Fruit fly (Drosophila melanogaster) whole organism, pupa: ENCODE data around the gene ash2.

Source experiments
- CG13204 ChIP-seq: fragments of 200-800 bp; sonication (Bioruptor generic); optimal IDR thresholded peaks from 2 replicates; lab custom pipeline; 2018; ENCODE audit warnings: missing biosample characterization, mild to moderate bottlenecking, missing genetic modification characterization, moderate library complexity
- CG17806 ChIP-seq: fragments of 200-800 bp; sonication (Bioruptor generic); optimal IDR thresholded peaks from 2 replicates; lab custom pipeline; 2018; ENCODE audit warnings: missing biosample characterization, mild to moderate bottlenecking, missing genetic modification characterization, moderate library complexity
- CG32121 ChIP-seq: fragments of 200-800 bp; sonication (Bioruptor generic); IDR thresholded peaks from 2 replicates; pipeline ENCODE4 v1.3.6; 2022; ENCODE audit warnings: missing biosample characterization, missing genetic modification characterization
- CG34367 ChIP-seq: fragments of 200-800 bp; sonication (Bioruptor generic); optimal IDR thresholded peaks from 2 replicates; lab custom pipeline; 2018; ENCODE audit warnings: missing biosample characterization, mild to moderate bottlenecking, missing genetic modification characterization
- CG4496 ChIP-seq: fragments of 200-800 bp; sonication (Bioruptor generic); IDR thresholded peaks from 3 replicates; pipeline ENCODE4 v1.3.6; 2022; ENCODE audit warnings: missing biosample characterization, missing genetic modification characterization
- D1 ChIP-seq: fragments of 200-800 bp; sonication (Bioruptor generic); optimal IDR thresholded peaks from 2 replicates; lab custom pipeline; 2018; ENCODE audit warnings: missing biosample characterization, mild to moderate bottlenecking, missing genetic modification characterization, moderate library complexity
- EcR ChIP-seq: fragments of 200-800 bp; sonication (Bioruptor generic); optimal IDR thresholded peaks from 3 replicates; lab custom pipeline; 2019; ENCODE audit warnings: missing biosample characterization, missing genetic modification characterization, mild to moderate bottlenecking, moderate library complexity, missing genetic modification reagents
- Ets98B ChIP-seq: fragments of 200-800 bp; sonication (Bioruptor generic); IDR thresholded peaks from 2 replicates; pipeline ENCODE4 v1.3.6; 2022; ENCODE audit warnings: missing biosample characterization, missing genetic modification characterization
- Pif1A ChIP-seq: fragments of 200-800 bp; sonication (Bioruptor generic); optimal IDR thresholded peaks from 3 replicates; lab custom pipeline; 2016; ENCODE audit warnings: missing biosample characterization, missing genetic modification characterization
- Pif1B ChIP-seq: fragments of 200-800 bp; sonication (Bioruptor generic); optimal IDR thresholded peaks from 3 replicates; lab custom pipeline; 2016; ENCODE audit warnings: missing biosample characterization, missing genetic modification characterization
- Snoo ChIP-seq: fragments of 200-800 bp; sonication (Bioruptor generic); optimal IDR thresholded peaks from 3 replicates; lab custom pipeline; 2017; ENCODE audit warnings: missing biosample characterization, mild to moderate bottlenecking, missing genetic modification characterization, inconsistent platforms
- fd96Ca ChIP-seq: fragments of 200-800 bp; sonication (Bioruptor generic); IDR thresholded peaks from 3 replicates; pipeline ENCODE4 v1.3.6; 2022; ENCODE audit warnings: missing biosample characterization, missing genetic modification characterization
- gl ChIP-seq: fragments of 200-800 bp; sonication (Bioruptor generic); optimal IDR thresholded peaks from 2 replicates; lab custom pipeline; 2018; ENCODE audit warnings: missing biosample characterization, mild to moderate bottlenecking, missing genetic modification characterization
- rn ChIP-seq: fragments of 200-800 bp; sonication (Bioruptor generic); IDR thresholded peaks from 2 replicates; pipeline ENCODE4 v1.3.6; 2022; ENCODE audit warnings: missing biosample characterization, missing genetic modification characterization

dm6 chr3R:24659173-24659846, 9.4 kb downstream of the ash2 start, which contains the start of gene CG31126:
- TF ChIP-seq Snoo (tag; lab: Kevin White, UChicago) (no peak), D1 (tag; lab: Kevin White, UChicago) (no peak), Pif1B (GFP tag; lab: Kevin White, UChicago) (no peak), CG34367 (tag; lab: Kevin White, UChicago) (no peak), Pif1A (GFP tag; lab: Kevin White, UChicago) (no peak), rn (no peak), gl (tag; lab: Kevin White, UChicago) (no peak), EcR (no peak), fd96Ca (no peak), CG17806 (tag; lab: Kevin White, UChicago) (no peak), Ets98B (GFP tag; lab: Robert Waterston, UW) (no peak), CG4496 (GFP tag; lab: Robert Waterston, UW) (no peak), CG32121 (GFP tag; lab: Robert Waterston, UW) (no peak), CG13204 (GFP tag; lab: Kevin White, UChicago) (no peak)
